Fruit fly (Drosophila melanogaster) whole organism, prepupa: ENCODE data around the gene CG10713.

Experiments used
- Blimp-1 ChIP-seq: fragments of 200-800 bp; sonication (Bioruptor generic); optimal IDR thresholded peaks from 3 replicates; lab custom pipeline; 2017; ENCODE audit warnings: missing biosample characterization, missing genetic modification characterization, mild to moderate bottlenecking, moderate library complexity, missing genetic modification reagents
- CG10631 ChIP-seq: fragments of 200-800 bp; sonication (Bioruptor generic); optimal IDR thresholded peaks from 2 replicates; lab custom pipeline; 2016; ENCODE audit warnings: missing biosample characterization, missing genetic modification characterization
- CG11294 ChIP-seq: fragments of 200-800 bp; sonication (Bioruptor generic); IDR thresholded peaks from 2 replicates; pipeline ENCODE4 v1.3.6; 2022; ENCODE audit warnings: missing biosample characterization, missing genetic modification characterization
- CG16779 ChIP-seq: fragments of 200-800 bp; sonication (Bioruptor generic); optimal IDR thresholded peaks from 3 replicates; lab custom pipeline; 2017; ENCODE audit warnings: missing biosample characterization, mild to moderate bottlenecking, missing genetic modification characterization
- CG31627 ChIP-seq: fragments of 200-800 bp; sonication (Bioruptor generic); optimal IDR thresholded peaks from 3 replicates; lab custom pipeline; 2016; ENCODE audit warnings: missing biosample characterization, missing genetic modification characterization
- CG4318 ChIP-seq: fragments of 200-800 bp; sonication (Bioruptor generic); optimal IDR thresholded peaks from 3 replicates; lab custom pipeline; 2017; ENCODE audit warnings: missing biosample characterization, mild to moderate bottlenecking, missing genetic modification characterization
- CG6163 ChIP-seq: fragments of 200-800 bp; sonication (Bioruptor generic); IDR thresholded peaks from 3 replicates; pipeline ENCODE4 v1.3.6; 2022; ENCODE audit warnings: missing biosample characterization, missing genetic modification characterization
- CG6276 ChIP-seq: fragments of 200-800 bp; sonication (Bioruptor generic); optimal IDR thresholded peaks from 2 replicates; lab custom pipeline; 2017; ENCODE audit warnings: missing biosample characterization, mild to moderate bottlenecking, missing genetic modification characterization
- CG6854 ChIP-seq: fragments of 200-800 bp; sonication (Bioruptor generic); optimal IDR thresholded peaks from 2 replicates; lab custom pipeline; 2017; ENCODE audit warnings: missing biosample characterization, mild to moderate bottlenecking, missing genetic modification characterization
- CG7368 ChIP-seq: fragments of 200-800 bp; sonication (Bioruptor generic); optimal IDR thresholded peaks from 3 replicates; lab custom pipeline; 2016; ENCODE audit warnings: missing biosample characterization, missing genetic modification characterization
- CG8119 ChIP-seq: fragments of 200-800 bp; sonication (Bioruptor generic); IDR thresholded peaks from 3 replicates; pipeline ENCODE4 v1.3.6; 2022; ENCODE audit warnings: missing biosample characterization, missing genetic modification characterization
- CG8632 ChIP-seq: fragments of 200-800 bp; sonication (Bioruptor generic); optimal IDR thresholded peaks from 3 replicates; lab custom pipeline; 2016; ENCODE audit warnings: missing biosample characterization, missing genetic modification characterization
- CG9139 ChIP-seq: fragments of 200-800 bp; sonication (Bioruptor generic); optimal IDR thresholded peaks from 3 replicates; lab custom pipeline; 2017; ENCODE audit warnings: missing biosample characterization, mild to moderate bottlenecking, missing genetic modification characterization
- Eip75B ChIP-seq: fragments of 200-800 bp; sonication (Bioruptor generic); optimal IDR thresholded peaks from 3 replicates; lab custom pipeline; 2016; ENCODE audit warnings: missing biosample characterization, missing genetic modification characterization
- Eip78C ChIP-seq: fragments of 200-800 bp; sonication (Bioruptor generic); peaks from one replicate; lab custom pipeline; 2016; ENCODE audit warnings: missing biosample characterization, missing genetic modification characterization
- Ets21C ChIP-seq: fragments of 200-800 bp; sonication (Bioruptor generic); optimal IDR thresholded peaks from 3 replicates; lab custom pipeline; 2016; ENCODE audit warnings: missing biosample characterization, missing genetic modification characterization
- Hr38 ChIP-seq: sonication (Bioruptor generic); optimal IDR thresholded peaks from 2 replicates; lab custom pipeline; 2016; ENCODE audit warnings: missing biosample characterization, missing genetic modification characterization
- Hr39 ChIP-seq: fragments of 200-800 bp; sonication (Bioruptor generic); optimal IDR thresholded peaks from 2 replicates; lab custom pipeline; 2016; ENCODE audit warnings: missing biosample characterization, missing genetic modification characterization
- Hr4 ChIP-seq: fragments of 200-800 bp; sonication (Bioruptor generic); optimal IDR thresholded peaks from 3 replicates; lab custom pipeline; 2016; ENCODE audit warnings: missing biosample characterization, missing genetic modification characterization
- Lpt ChIP-seq: fragments of 200-800 bp; sonication (Bioruptor generic); optimal IDR thresholded peaks from 3 replicates; lab custom pipeline; 2016; ENCODE audit warnings: missing biosample characterization, missing genetic modification characterization
- Smox ChIP-seq: fragments of 200-800 bp; sonication (Bioruptor generic); optimal IDR thresholded peaks from 3 replicates; lab custom pipeline; 2016; ENCODE audit warnings: missing biosample characterization, missing genetic modification characterization
- Sox14 ChIP-seq: fragments of 200-800 bp; sonication (Bioruptor generic); optimal IDR thresholded peaks from 3 replicates; lab custom pipeline; 2016; ENCODE audit warnings: missing biosample characterization, missing genetic modification characterization
- achi ChIP-seq: fragments of 200-800 bp; sonication (Bioruptor generic); optimal IDR thresholded peaks from 3 replicates; lab custom pipeline; 2016; ENCODE audit warnings: missing biosample characterization, missing genetic modification characterization
- acj6 ChIP-seq: fragments of 200-800 bp; sonication (Bioruptor generic); optimal IDR thresholded peaks from 3 replicates; lab custom pipeline; 2016; ENCODE audit warnings: missing biosample characterization, missing genetic modification characterization
- cyc ChIP-seq: fragments of 200-800 bp; sonication (Bioruptor generic); optimal IDR thresholded peaks from 3 replicates; lab custom pipeline; 2016; ENCODE audit warnings: missing biosample characterization, missing genetic modification characterization
- eg ChIP-seq: fragments of 200-800 bp; sonication (Bioruptor generic); IDR thresholded peaks from 3 replicates; pipeline ENCODE4 v1.3.6; 2022; ENCODE audit warnings: missing biosample characterization, missing genetic modification characterization
- esn ChIP-seq: fragments of 200-800 bp; sonication (Bioruptor generic); optimal IDR thresholded peaks from 2 replicates; lab custom pipeline; 2016; ENCODE audit warnings: missing biosample characterization, mild to moderate bottlenecking, missing genetic modification characterization, moderate library complexity
- lz ChIP-seq: fragments of 200-800 bp; sonication (Bioruptor generic); optimal IDR thresholded peaks from 3 replicates; lab custom pipeline; 2016; ENCODE audit warnings: missing biosample characterization, missing genetic modification characterization
- salr ChIP-seq, 2 experiments: fragments of 200-800 bp; sonication (Bioruptor generic); optimal IDR thresholded peaks; 3 replicates each; lab custom pipeline; 2016 to 2018; ENCODE audit warnings: missing biosample characterization in 2 of 2, missing genetic modification characterization in 2 of 2, mild to moderate bottlenecking in 1 of 2
- spab ChIP-seq: fragments of 200-800 bp; sonication (Bioruptor generic); optimal IDR thresholded peaks from 2 replicates; lab custom pipeline; 2017; ENCODE audit warnings: missing biosample characterization, mild to moderate bottlenecking, missing genetic modification characterization, missing genetic modification reagents
- ss ChIP-seq, 2 experiments: fragments of 200-800 bp; sonication (Bioruptor generic); optimal IDR thresholded peaks; 2 replicates in 1 of 2; 3 replicates in 1 of 2; lab custom pipeline; 2017 to 2018; ENCODE audit warnings: mild to moderate bottlenecking in 2 of 2, missing biosample characterization in 2 of 2, missing genetic modification characterization in 2 of 2, moderate library complexity in 1 of 2
- svp ChIP-seq: fragments of 200-800 bp; sonication (Bioruptor generic); peaks from one replicate; lab custom pipeline; 2016; ENCODE audit warnings: missing biosample characterization, missing genetic modification characterization
- topi ChIP-seq: fragments of 200-800 bp; sonication (Bioruptor generic); optimal IDR thresholded peaks from 3 replicates; lab custom pipeline; 2016; ENCODE audit warnings: missing biosample characterization, missing genetic modification characterization

The CG10713 gene

DNA sequence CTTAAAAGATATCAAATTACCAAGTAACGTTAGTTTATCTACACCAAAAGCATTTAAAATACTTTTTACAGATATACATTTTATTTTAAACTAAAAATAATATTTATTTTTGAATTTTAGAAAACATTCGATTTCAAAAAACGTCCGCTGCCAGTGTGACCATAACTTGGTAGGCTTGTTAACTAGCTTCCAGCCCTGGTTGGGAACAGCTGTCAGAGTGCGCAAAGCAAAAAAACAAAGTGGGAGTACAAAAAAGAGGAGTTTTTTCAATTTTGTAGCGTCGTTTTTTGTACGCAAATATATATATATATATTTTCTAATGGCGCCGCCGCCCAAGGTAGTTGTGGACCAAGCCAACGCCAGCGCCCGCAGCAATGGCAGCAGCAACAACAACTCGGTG, 7.4 kb upstream of the CG10713 start, which contains the start of gene cmb (continued):
- TF ChIP-seq CG16779 (tag; lab: Kevin White, UChicago) (peak; percentile 92), achi (peak; percentile 88), CG10631 (no peak), eg (GFP tag; lab: Robert Waterston, UW) (peak; percentile 97), Lpt (GFP tag; lab: Kevin White, UChicago) (peak; percentile 90), acj6 (GFP tag; lab: Kevin White, UChicago) (peak; percentile 43), lz (GFP tag; lab: Kevin White, UChicago) (peak; percentile 8), salr (GFP tag; optimal IDR thresholded peaks at IDR 0.05; lab: Kevin White, UChicago) (peak; percentile 81 to 88), CG4318 (no peak), Eip78C (GFP tag; lab: Kevin White, UChicago) (no peak), Hr39 (GFP tag; lab: Kevin White, UChicago) (no peak), svp (GFP tag; lab: Kevin White, UChicago) (no peak), spab (GFP tag; lab: Kevin White, UChicago) (peak; percentile 88), CG9139 (peak; percentile 91), CG7368 (GFP tag; lab: Kevin White, UChicago) (peak; percentile 34), Hr4 (GFP tag; lab: Kevin White, UChicago) (peak; percentile 74), Ets21C (no peak)

DNA sequence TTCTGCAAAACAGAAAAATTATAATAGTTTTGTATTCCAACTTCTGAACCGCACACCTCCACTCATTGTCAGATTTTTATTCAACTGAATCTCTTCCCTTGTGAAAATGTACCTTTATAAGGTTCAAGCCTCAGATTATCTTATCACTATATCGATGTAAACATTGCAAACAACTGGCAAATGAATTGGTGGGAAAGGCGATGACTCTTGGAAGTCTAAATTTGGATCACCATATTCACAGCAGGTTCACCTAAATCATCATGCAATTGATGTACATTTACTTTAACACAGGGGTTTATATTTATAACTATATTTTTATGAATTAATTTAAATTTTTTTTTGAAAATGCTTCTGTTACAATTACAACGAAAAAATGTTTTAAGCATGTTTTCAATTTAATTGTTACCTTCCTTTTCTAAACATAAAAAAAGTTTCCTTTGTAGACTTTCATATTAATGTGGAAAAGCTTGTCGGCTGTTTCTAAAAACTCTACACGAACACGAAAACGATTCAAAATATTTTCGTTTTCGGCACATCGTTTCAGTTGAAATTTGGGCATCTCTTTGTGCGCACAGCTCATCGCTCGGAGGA, 5.4 kb upstream of the CG10713 start, which contains the start of the genes CG10140 and CG14109:
TSS of gene CG10140 (minus strand) at position 101 of the 591 bp plus-strand sequence.
TSS of gene CG14109 (plus strand) at position 541 of the 591 bp plus-strand sequence.
- no peak for TF ChIP-seq CG8119 (GFP tag; lab: Robert Waterston, UW)
- TF ChIP-seq CG31627 = no peak
- no peak for TF ChIP-seq ss (GFP tag; optimal IDR thresholded peaks at IDR 0.05; lab: Kevin White, UChicago)
- no peak for TF ChIP-seq svp (GFP tag; lab: Kevin White, UChicago)
- no peak for TF ChIP-seq Sox14
- no peak for TF ChIP-seq CG16779 (tag; lab: Kevin White, UChicago)
- TF ChIP-seq Eip75B (GFP tag; lab: Kevin White, UChicago) = no peak
- no peak for TF ChIP-seq Smox
- TF ChIP-seq cyc = no peak
- TF ChIP-seq eg (GFP tag; lab: Robert Waterston, UW) = no peak
- TF ChIP-seq Blimp-1 (GFP tag; lab: Kevin White, UChicago) = no peak

DNA sequence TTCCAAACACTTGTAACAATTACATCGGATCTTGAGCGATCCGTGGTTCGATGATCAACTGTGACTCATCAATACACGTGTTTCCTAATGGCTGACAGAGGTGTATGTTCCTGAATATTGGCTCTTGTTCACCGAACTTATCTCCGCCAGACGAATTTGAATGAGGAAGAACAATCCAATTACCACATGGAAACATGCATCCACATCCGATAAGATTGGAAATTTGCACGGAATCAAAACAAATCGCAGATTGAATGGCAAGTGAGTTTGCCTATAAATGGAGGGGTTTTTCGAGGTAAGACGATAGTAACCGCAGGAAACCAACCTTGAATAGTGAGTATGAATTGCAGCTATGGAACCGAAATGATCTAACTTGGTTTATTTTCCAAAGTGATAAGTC, 2.6 kb upstream of the CG10713 start, which contains the start of gene CG10725:
TSS of gene CG10725 (plus strand) at position 301 of the 400 bp plus-strand sequence.
- TF ChIP-seq CG11294 (GFP tag; lab: Robert Waterston, UW) (no peak), topi (GFP tag; lab: Kevin White, UChicago) (no peak), lz (GFP tag; lab: Kevin White, UChicago) (no peak)

DNA sequence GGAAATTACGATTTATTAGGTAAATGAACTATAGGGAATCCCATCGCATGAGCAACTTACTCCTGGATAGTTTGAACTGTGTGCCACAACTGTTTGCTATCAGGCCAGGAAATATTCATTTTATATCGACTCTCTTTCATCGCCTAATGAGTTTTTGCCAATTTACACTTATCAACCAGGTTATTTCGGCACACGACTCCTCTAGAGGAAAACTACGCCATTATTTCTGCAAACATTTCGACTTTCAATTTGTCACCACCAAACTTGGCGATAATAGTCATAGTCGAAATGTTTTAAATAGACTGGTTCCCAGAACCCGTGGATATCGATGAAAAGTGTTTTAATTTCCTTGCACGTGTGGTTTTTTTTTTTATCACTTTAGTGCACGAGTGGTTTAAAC, 2.0 kb upstream of the CG10713 start, which contains the start of gene CG10154:
TSS of gene CG10154 (minus strand) at position 101 of the 400 bp plus-strand sequence.
- TF ChIP-seq CG9139 (no peak), esn (no peak), CG6276 (GFP tag; lab: Kevin White, UChicago) (no peak), svp (GFP tag; lab: Kevin White, UChicago) (no peak), CG11294 (GFP tag; lab: Robert Waterston, UW) (no peak), cyc (no peak), CG6163 (GFP tag; lab: Robert Waterston, UW) (no peak), CG8632 (GFP tag; lab: Kevin White, UChicago) (no peak), ss (GFP tag; optimal IDR thresholded peaks at IDR 0.05; lab: Kevin White, UChicago) (no peak), Hr38 (GFP tag; lab: Kevin White, UChicago) (no peak)
- TF ChIP-seq, all 60 proteins: peak for 0

DNA sequence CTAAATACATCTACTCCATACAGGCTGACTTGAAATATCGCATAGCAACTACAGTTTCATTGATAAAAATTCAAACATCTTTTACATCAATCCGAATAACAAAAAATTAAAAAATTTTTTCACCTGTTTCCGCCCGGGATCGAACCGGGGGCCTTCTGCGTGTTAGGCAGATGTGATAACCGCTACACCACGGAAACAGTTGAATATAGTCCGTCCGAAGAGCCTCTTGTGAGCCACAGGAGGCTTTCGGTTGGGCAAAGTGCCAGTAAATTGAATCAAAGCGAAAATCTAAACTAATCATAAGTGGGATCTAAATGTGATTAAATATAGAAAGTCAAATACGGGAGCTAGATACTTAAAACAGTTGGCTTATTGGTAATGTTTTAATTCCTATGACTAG, 1.5 kb downstream of the CG10713 start:
- TF ChIP-seq Ets21C (no peak), CG31627 (no peak), CG6854 (GFP tag; lab: Kevin White, UChicago) (no peak)
- TF ChIP-seq, all 60 proteins: peak for 0
